Worm (Caenorhabditis elegans): Measurements from ENCODE around the gene str-23.
"Not testable (repeated sequence)": the region's sequence is repeated elsewhere in the genome, so short reads cannot be mapped to it uniquely, and the experiment has no call there.

str-23 gene

DNA sequence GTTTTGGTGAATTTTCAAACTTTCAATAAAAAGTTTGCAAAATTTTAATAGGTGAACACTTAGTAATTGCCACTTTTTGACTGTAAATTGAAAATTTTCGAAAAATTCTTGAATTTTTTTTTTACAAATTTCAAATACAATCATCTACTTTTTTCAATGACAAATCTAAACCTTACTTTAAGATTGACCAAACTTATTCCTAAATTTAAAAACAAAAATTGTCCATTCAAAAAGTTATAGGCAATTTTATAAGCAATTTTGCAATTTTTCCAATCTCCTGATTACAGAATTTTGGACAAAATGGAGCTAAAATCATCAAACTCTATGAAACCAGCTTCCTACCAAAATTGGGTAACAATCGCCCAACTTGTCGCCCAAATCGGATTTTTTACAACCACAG is at the start of gene str-23:
TSS of gene str-23 (plus strand) at position 301 of the 400 bp plus-strand sequence.
- TF ChIP-seq nhr-6 (tag; optimal IDR thresholded peaks at IDR 0.05) (no peak), ceh-16 (tag; optimal IDR thresholded peaks at IDR 0.05) (no peak), unc-39 (tag; optimal IDR thresholded peaks at IDR 0.05) (no peak), F13H6.1 (tag; optimal IDR thresholded peaks at IDR 0.05) (no peak), dmd-4 (tag; optimal IDR thresholded peaks at IDR 0.05) (no peak), nhr-12 (tag; optimal IDR thresholded peaks at IDR 0.05) (no peak), lin-11 (tag; optimal IDR thresholded peaks at IDR 0.05) (no peak), nhr-237 (tag; optimal IDR thresholded peaks at IDR 0.05) (no peak), nhr-77 (tag; optimal IDR thresholded peaks at IDR 0.05) (no peak), nhr-10 (tag; optimal IDR thresholded peaks at IDR 0.05) (no peak), elt-3 (tag; optimal IDR thresholded peaks at IDR 0.05) (no peak), R02D3.7 (tag; optimal IDR thresholded peaks at IDR 0.05) (no peak), nhr-11 (tag; optimal IDR thresholded peaks at IDR 0.05) (no peak), crh-2 (tag; optimal IDR thresholded peaks at IDR 0.05) (no peak), unc-55 (GFP tag; optimal IDR thresholded peaks at IDR 0.05) (no peak), mdl-1 (tag; optimal IDR thresholded peaks at IDR 0.05) (no peak), skn-1 (tag; optimal IDR thresholded peaks at IDR 0.05) (no peak), ZK546.5 (tag; optimal IDR thresholded peaks at IDR 0.05) (no peak), lin-13 (GFP tag; optimal IDR thresholded peaks at IDR 0.05) (no peak), nhr-129 (tag; optimal IDR thresholded peaks at IDR 0.05) (no peak)

DNA sequence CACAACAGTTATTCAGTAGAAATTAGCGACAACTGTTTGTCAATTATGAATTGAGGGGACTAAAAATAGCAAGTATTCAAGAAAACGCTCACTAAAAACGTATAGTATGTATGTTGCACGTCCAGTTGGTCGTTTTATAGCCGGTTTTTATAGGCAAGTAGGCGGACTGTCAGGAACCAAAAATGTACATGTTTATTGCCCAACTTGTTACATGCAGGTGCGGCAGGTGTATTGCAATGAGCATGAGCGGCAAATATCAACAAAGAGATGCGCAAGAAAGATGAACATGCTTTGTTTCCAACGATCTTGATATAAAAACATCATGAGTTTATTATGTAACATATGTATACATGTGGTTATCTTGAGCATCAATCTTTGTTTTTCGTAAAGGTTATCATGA is 44.9 kb upstream of the str-23 start, which contains the start of gene B0391.14:
TSS of gene B0391.14 (minus strand) at position 101 of the 400 bp plus-strand sequence.
- not testable (repeated sequence) for TF ChIP-seq Y55F3AM.14 (GFP tag; optimal IDR thresholded peaks at IDR 0.05); C34F6.9 (tag; optimal IDR thresholded peaks at IDR 0.05); snpc-4 (tag; optimal IDR thresholded peaks at IDR 0.05)

DNA sequence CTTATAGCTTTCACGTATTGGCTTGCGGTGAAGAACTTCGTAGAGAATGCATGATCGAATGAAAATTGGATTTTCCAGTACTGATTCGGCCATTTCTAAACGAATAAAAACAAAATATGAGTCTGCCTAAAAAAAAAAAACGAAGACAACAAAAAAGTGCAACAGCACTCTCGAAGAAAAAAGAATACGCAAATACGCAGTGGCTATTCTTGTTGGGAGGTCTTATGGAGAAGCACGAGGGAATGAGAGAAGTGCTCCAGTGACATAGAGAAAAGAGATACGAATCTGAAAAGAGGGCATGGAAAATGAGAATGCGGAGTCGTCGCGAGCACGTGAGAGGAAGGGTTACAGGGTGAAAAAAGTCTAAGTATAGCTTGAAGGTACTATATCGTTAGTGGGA is 42.4 kb upstream of the str-23 start, which contains the start of gene fbxa-152:
TSS of gene fbxa-152 (minus strand) at position 101 of the 400 bp plus-strand sequence.
- TF ChIP-seq mab-5 (tag; optimal IDR thresholded peaks at IDR 0.05): no peak
- no peak for TF ChIP-seq ZK546.5 (tag; optimal IDR thresholded peaks at IDR 0.05)
- no peak for TF ChIP-seq mbf-1 (tag; optimal IDR thresholded peaks at IDR 0.05)
- TF ChIP-seq nhr-23 (tag; optimal IDR thresholded peaks at IDR 0.05): no peak
- TF ChIP-seq peb-1 (tag; optimal IDR thresholded peaks at IDR 0.05): no peak
- no peak for TF ChIP-seq crh-2 (tag; optimal IDR thresholded peaks at IDR 0.05)
- no peak for TF ChIP-seq ceh-82 (tag; optimal IDR thresholded peaks at IDR 0.05)
- TF ChIP-seq fos-1 (tag; optimal IDR thresholded peaks at IDR 0.05): no peak
- no peak for TF ChIP-seq lin-13 (GFP tag; optimal IDR thresholded peaks at IDR 0.05)
- TF ChIP-seq ceh-16 (tag; optimal IDR thresholded peaks at IDR 0.05): no peak
- TF ChIP-seq ama-1 (optimal IDR thresholded peaks at IDR 0.05): no peak
- TF ChIP-seq F13H6.1 (tag; optimal IDR thresholded peaks at IDR 0.05): no peak
- no peak for TF ChIP-seq blmp-1 (tag; optimal IDR thresholded peaks at IDR 0.05; ENCODE audit: insufficient read depth)

DNA sequence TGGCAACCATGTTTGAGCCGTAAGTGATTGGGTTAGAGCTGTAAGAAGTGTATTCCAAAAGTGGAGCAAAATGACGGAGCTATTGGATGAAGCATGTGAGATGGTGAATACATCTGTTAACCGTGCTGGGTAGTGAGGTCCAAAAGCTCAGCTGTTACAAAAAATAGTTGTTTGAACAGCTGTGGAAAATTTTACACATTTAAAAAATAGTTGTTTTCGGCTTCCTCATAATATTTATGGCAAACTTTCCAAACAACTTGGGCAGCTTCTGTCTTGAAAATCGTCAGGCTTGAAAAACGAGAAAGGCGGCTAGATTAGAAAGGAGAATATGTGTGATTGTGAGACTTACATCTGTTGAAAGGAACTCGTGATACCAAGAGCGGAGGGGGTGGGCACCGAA is 39.6 kb upstream of the str-23 start, which contains the start of gene fbxa-154:
TSS of gene fbxa-154 (minus strand) at position 101 of the 400 bp plus-strand sequence.
- no peak for TF ChIP-seq ceh-82 (tag; optimal IDR thresholded peaks at IDR 0.05)
- TF ChIP-seq unc-55 (GFP tag; optimal IDR thresholded peaks at IDR 0.05): no peak
- TF ChIP-seq Y55F3AM.14 (GFP tag; optimal IDR thresholded peaks at IDR 0.05): no peak
- TF ChIP-seq peb-1 (tag; optimal IDR thresholded peaks at IDR 0.05): no peak
- TF ChIP-seq dmd-4 (tag; optimal IDR thresholded peaks at IDR 0.05): no peak
- no peak for TF ChIP-seq skn-1 (tag; optimal IDR thresholded peaks at IDR 0.05)
- no peak for TF ChIP-seq aly-2 (tag; optimal IDR thresholded peaks at IDR 0.05)
- TF ChIP-seq nhr-10 (tag; optimal IDR thresholded peaks at IDR 0.05): no peak
- no peak for TF ChIP-seq alr-1 (tag; optimal IDR thresholded peaks at IDR 0.05)
- no peak for TF ChIP-seq nhr-6 (tag; optimal IDR thresholded peaks at IDR 0.05)
- no peak for TF ChIP-seq nhr-23 (tag; optimal IDR thresholded peaks at IDR 0.05)
- TF ChIP-seq unc-62 (GFP tag; optimal IDR thresholded peaks at IDR 0.05): no peak
- no peak for TF ChIP-seq blmp-1 (tag; optimal IDR thresholded peaks at IDR 0.05; ENCODE audit: insufficient read depth)

- TF ChIP-seq nhr-21 (tag; optimal IDR thresholded peaks at IDR 0.05) (no peak), nhr-129 (tag; optimal IDR thresholded peaks at IDR 0.05) (peak; percentile 28), C34F6.9 (tag; optimal IDR thresholded peaks at IDR 0.05) (peak; percentile 64), sma-9 (GFP tag; optimal IDR thresholded peaks at IDR 0.05) (peak; percentile 28), sma-9 (tag; optimal IDR thresholded peaks at IDR 0.05) (no peak), zag-1 (tag; optimal IDR thresholded peaks at IDR 0.05) (peak; percentile 62), unc-55 (GFP tag; optimal IDR thresholded peaks at IDR 0.05) (peak; percentile 84)
Measured at ce11 chrV:15610350-15610940, 34.2 kb upstream of the str-23 start, which contains the start of the genes fbxa-153 and str-12. Gene fbxa-153, minus strand, starts transcription at chrV:15610384. Gene str-12, plus strand, starts transcription at chrV:15610890.
